Worm (Caenorhabditis elegans) whole organism, late embryonic: ENCODE results near the gene Y59E1A.4.

Experiments
- C08G9.2 ChIP-seq: sonication (generic microtip); optimal IDR thresholded peaks from 2 replicates; lab custom pipeline; 2016; ENCODE audit warnings: mild to moderate bottlenecking, missing genetic modification characterization, moderate library complexity, missing compliant biosample characterization
- K02D7.2 ChIP-seq: sonication (generic microtip); optimal IDR thresholded peaks from 2 replicates; lab custom pipeline; 2017; ENCODE audit warnings: mild to moderate bottlenecking, missing genetic modification characterization, missing compliant biosample characterization
- K09A11.1 ChIP-seq: sonication (generic microtip); optimal IDR thresholded peaks from 2 replicates; lab custom pipeline; 2017; ENCODE audit warnings: antibody characterized with exemption, mild to moderate bottlenecking, missing genetic modification characterization, missing compliant biosample characterization; ENCODE audit not compliant: insufficient read depth
- T23F11.4 ChIP-seq: fragments of 200-800 bp; sonication (Bioruptor generic); optimal IDR thresholded peaks from 2 replicates; lab custom pipeline; 2018; ENCODE audit warnings: mild to moderate bottlenecking, missing genetic modification characterization, missing compliant biosample characterization
- ahr-1 ChIP-seq: sonication (generic microtip); optimal IDR thresholded peaks from 2 replicates; lab custom pipeline; 2016; ENCODE audit warnings: missing genetic modification characterization, missing compliant biosample characterization
- ceh-14 ChIP-seq: sonication (generic microtip); optimal IDR thresholded peaks from 2 replicates; lab custom pipeline; 2016; ENCODE audit warnings: missing genotype, missing genetic modification characterization, missing compliant biosample characterization
- ceh-18 ChIP-seq: sonication (generic microtip); optimal IDR thresholded peaks from 2 replicates; lab custom pipeline; 2016; ENCODE audit warnings: missing genetic modification characterization, missing compliant biosample characterization
- ceh-19 ChIP-seq: fragments of 200-800 bp; sonication (Bioruptor generic); optimal IDR thresholded peaks from 2 replicates; lab custom pipeline; 2018; ENCODE audit warnings: mild to moderate bottlenecking, missing genetic modification characterization, missing compliant biosample characterization
- ceh-2 ChIP-seq: sonication (generic microtip); optimal IDR thresholded peaks from 2 replicates; lab custom pipeline; 2016; ENCODE audit warnings: missing genotype, missing genetic modification characterization, missing compliant biosample characterization
- ceh-22 ChIP-seq: sonication (generic microtip); optimal IDR thresholded peaks from 2 replicates; lab custom pipeline; 2017; ENCODE audit warnings: missing biosample characterization, missing genetic modification characterization
- ceh-24 ChIP-seq: sonication (generic microtip); optimal IDR thresholded peaks from 2 replicates; lab custom pipeline; 2016; ENCODE audit warnings: mild to moderate bottlenecking, missing genetic modification characterization, missing compliant biosample characterization
- ceh-30 ChIP-seq: fragments of 150-350 bp; optimal IDR thresholded peaks from 2 replicates; lab custom pipeline; 2014; ENCODE audit warnings: missing biosample characterization, missing genetic modification characterization
- ceh-34 ChIP-seq: sonication (generic microtip); optimal IDR thresholded peaks from 2 replicates; lab custom pipeline; 2016; ENCODE audit warnings: mild to moderate bottlenecking, missing genetic modification characterization, missing compliant biosample characterization
- ceh-45 ChIP-seq: fragments of 200-800 bp; sonication (Bioruptor generic); IDR thresholded peaks from 2 replicates; pipeline ENCODE4 v1.3.6; 2022; ENCODE audit warnings: missing genetic modification reagents, missing genetic modification characterization, missing compliant biosample characterization
- che-1 ChIP-seq: sonication (generic microtip); optimal IDR thresholded peaks from 2 replicates; lab custom pipeline; 2016; ENCODE audit warnings: mild to moderate bottlenecking, missing genetic modification characterization, missing compliant biosample characterization
- dmd-4 ChIP-seq: sonication (generic microtip); optimal IDR thresholded peaks from 2 replicates; lab custom pipeline; 2016; ENCODE audit warnings: borderline replicate concordance, missing genetic modification characterization, missing compliant biosample characterization
- elt-2 ChIP-seq: sonication (generic microtip); optimal IDR thresholded peaks from 2 replicates; lab custom pipeline; 2016; ENCODE audit warnings: missing genetic modification reagents, missing genetic modification characterization, missing compliant biosample characterization
- fax-1 ChIP-seq: sonication (generic microtip); optimal IDR thresholded peaks from 2 replicates; lab custom pipeline; 2016; ENCODE audit warnings: missing genotype, missing genetic modification characterization, missing compliant biosample characterization
- fkh-10 ChIP-seq: fragments of 150-350 bp; optimal IDR thresholded peaks from 2 replicates; lab custom pipeline; 2014; ENCODE audit warnings: missing biosample characterization, missing genetic modification reagents, missing genetic modification characterization
- gmeb-2 ChIP-seq: sonication (generic microtip); optimal IDR thresholded peaks from 2 replicates; lab custom pipeline; 2016; ENCODE audit warnings: missing genetic modification characterization, inconsistent platforms, missing compliant biosample characterization
- hlh-15 ChIP-seq: sonication (generic microtip); optimal IDR thresholded peaks from 2 replicates; lab custom pipeline; 2016; ENCODE audit warnings: missing genetic modification characterization, missing compliant biosample characterization
- hlh-6 ChIP-seq: sonication (generic microtip); optimal IDR thresholded peaks from 2 replicates; lab custom pipeline; 2016; ENCODE audit warnings: missing genotype, missing genetic modification characterization, missing compliant biosample characterization
- lim-6 ChIP-seq: sonication (generic microtip); optimal IDR thresholded peaks from 2 replicates; lab custom pipeline; 2016; ENCODE audit warnings: missing genetic modification characterization, missing compliant biosample characterization
- lin-11 ChIP-seq: fragments of 200-800 bp; sonication (Bioruptor generic); optimal IDR thresholded peaks from 2 replicates; lab custom pipeline; 2018; ENCODE audit warnings: mild to moderate bottlenecking, missing genetic modification characterization, missing compliant biosample characterization
- madf-2 ChIP-seq: sonication (generic microtip); optimal IDR thresholded peaks from 2 replicates; lab custom pipeline; 2017; ENCODE audit warnings: missing genetic modification characterization, missing compliant biosample characterization
- mec-3 ChIP-seq: sonication (generic microtip); optimal IDR thresholded peaks from 2 replicates; lab custom pipeline; 2016; ENCODE audit warnings: borderline replicate concordance, missing genetic modification characterization, missing compliant biosample characterization
- nfya-1 ChIP-seq: sonication (generic microtip); optimal IDR thresholded peaks from 2 replicates; lab custom pipeline; 2017; ENCODE audit warnings: missing genetic modification characterization, mild to moderate bottlenecking, missing compliant biosample characterization, antibody characterized with exemption, moderate library complexity
- nhr-11 ChIP-seq: fragments of 150-350 bp; optimal IDR thresholded peaks from 2 replicates; lab custom pipeline; 2014; ENCODE audit warnings: missing biosample characterization, missing genetic modification characterization
- nhr-232 ChIP-seq: sonication (generic microtip); optimal IDR thresholded peaks from 2 replicates; lab custom pipeline; 2016; ENCODE audit warnings: missing genetic modification characterization, missing compliant biosample characterization
- npax-4 ChIP-seq: sonication (generic microtip); optimal IDR thresholded peaks from 2 replicates; lab custom pipeline; 2016; ENCODE audit warnings: missing genetic modification characterization, missing compliant biosample characterization
- pax-1 ChIP-seq: fragments of 150-350 bp; optimal IDR thresholded peaks from 2 replicates; lab custom pipeline; 2014; ENCODE audit warnings: missing biosample characterization, missing genetic modification characterization
- pha-2 ChIP-seq: sonication (generic microtip); optimal IDR thresholded peaks from 2 replicates; lab custom pipeline; 2017; ENCODE audit warnings: mild to moderate bottlenecking, missing genetic modification characterization, missing compliant biosample characterization
- pqm-1 ChIP-seq: sonication (generic microtip); optimal IDR thresholded peaks from 2 replicates; lab custom pipeline; 2016; ENCODE audit warnings: missing genetic modification characterization, missing compliant biosample characterization
- pros-1 ChIP-seq: fragments of 150-350 bp; optimal IDR thresholded peaks from 2 replicates; lab custom pipeline; 2014; ENCODE audit warnings: missing biosample characterization, missing genetic modification reagents, missing genetic modification characterization
- sdc-2 ChIP-seq: sonication (generic microtip); optimal IDR thresholded peaks from 2 replicates; lab custom pipeline; 2016; ENCODE audit warnings: missing genotype, missing genetic modification characterization, missing compliant biosample characterization
- sox-2 ChIP-seq: fragments of 200-800 bp; sonication (Bioruptor generic); IDR thresholded peaks from 2 replicates; pipeline ENCODE4 v1.3.6; 2022; ENCODE audit warnings: missing genetic modification reagents, missing genetic modification characterization, missing compliant biosample characterization
- syd-9 ChIP-seq: sonication (generic microtip); optimal IDR thresholded peaks from 2 replicates; lab custom pipeline; 2016; ENCODE audit warnings: mild to moderate bottlenecking, missing genetic modification characterization, moderate library complexity, missing compliant biosample characterization
- tbx-2 ChIP-seq: sonication (generic microtip); optimal IDR thresholded peaks from 2 replicates; lab custom pipeline; 2016; ENCODE audit warnings: missing genetic modification characterization, missing compliant biosample characterization
- unc-3 ChIP-seq, 2 experiments: fragments of 200-800 bp in 1 of 2; sonication (Bioruptor generic) in 1 of 2; sonication (generic microtip) in 1 of 2; conservative IDR thresholded peaks in 1 of 2; optimal IDR thresholded peaks in 1 of 2; 2 replicates each; pipeline versions ENCODE4 v1.3.6 to Lab custom; 2016 to 2022; ENCODE audit warnings: missing compliant biosample characterization in 2 of 2, missing genetic modification characterization in 2 of 2, missing genetic modification reagents in 1 of 2
- zip-5 ChIP-seq: sonication (generic microtip); optimal IDR thresholded peaks from 2 replicates; lab custom pipeline; 2016; ENCODE audit warnings: missing genetic modification characterization, missing compliant biosample characterization

The Y59E1A.4 gene

ce11 chrX:1972766-1973165, 33.0 kb upstream of the Y59E1A.4 start:
- TF ChIP-seq ceh-22 (tag; lab: Kevin White, UChicago) (no peak), ceh-34 (tag; lab: Kevin White, UChicago) (no peak), nfya-1 (tag; lab: Kevin White, UChicago) (no peak), nhr-232 (tag; lab: Kevin White, UChicago) (no peak), hlh-15 (tag; lab: Kevin White, UChicago) (no peak), syd-9 (tag; lab: Kevin White, UChicago) (no peak), lin-11 (tag; lab: Kevin White, UChicago) (no peak), ahr-1 (tag; lab: Kevin White, UChicago) (no peak), pros-1 (tag; lab: Kevin White, UChicago) (no peak), nhr-11 (no peak), lim-6 (tag; lab: Kevin White, UChicago) (no peak), ceh-14 (tag; lab: Kevin White, UChicago) (no peak), pqm-1 (no peak), ceh-2 (tag; lab: Kevin White, UChicago) (no peak), pax-1 (tag; lab: Kevin White, UChicago) (no peak), K09A11.1 (tag; lab: Kevin White, UChicago) (no peak)

DNA sequence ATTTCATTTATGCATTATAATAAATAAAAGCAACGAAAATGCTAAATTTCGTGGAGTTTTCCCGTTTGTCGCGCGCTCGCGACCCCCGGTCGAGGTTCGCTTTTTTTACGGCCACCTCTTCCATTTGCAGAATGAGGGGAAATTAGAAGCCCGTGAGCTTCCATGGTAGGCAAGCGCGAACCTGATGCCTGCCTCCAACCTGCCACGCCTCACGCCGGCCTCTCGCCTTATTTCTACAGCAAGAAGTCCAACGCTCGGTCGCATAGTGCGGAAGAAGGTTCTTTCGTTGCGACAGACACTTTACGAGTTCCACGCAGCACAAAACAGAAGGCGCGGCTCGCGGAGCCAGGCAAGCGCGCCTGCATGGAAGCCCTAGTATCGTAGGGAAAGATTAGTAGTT, 31.9 kb upstream of the Y59E1A.4 start:
- no peak for TF ChIP-seq pqm-1
- TF ChIP-seq sox-2 (GFP tag; lab: Robert Waterston, UW) = no peak
- no peak for TF ChIP-seq elt-2
- no peak for TF ChIP-seq T23F11.4 (GFP tag; lab: Kevin White, UChicago)
- no peak for TF ChIP-seq C08G9.2
- TF ChIP-seq ceh-2 (tag; lab: Kevin White, UChicago) = no peak
- no peak for TF ChIP-seq che-1 (tag; lab: Kevin White, UChicago)
- no peak for TF ChIP-seq madf-2
- TF ChIP-seq unc-3 (GFP tag; conservative IDR thresholded peaks at IDR 0.05; lab: Robert Waterston, UW) = no peak
- no peak for TF ChIP-seq unc-3 (tag; optimal IDR thresholded peaks at IDR 0.05; lab: Kevin White, UChicago)

DNA sequence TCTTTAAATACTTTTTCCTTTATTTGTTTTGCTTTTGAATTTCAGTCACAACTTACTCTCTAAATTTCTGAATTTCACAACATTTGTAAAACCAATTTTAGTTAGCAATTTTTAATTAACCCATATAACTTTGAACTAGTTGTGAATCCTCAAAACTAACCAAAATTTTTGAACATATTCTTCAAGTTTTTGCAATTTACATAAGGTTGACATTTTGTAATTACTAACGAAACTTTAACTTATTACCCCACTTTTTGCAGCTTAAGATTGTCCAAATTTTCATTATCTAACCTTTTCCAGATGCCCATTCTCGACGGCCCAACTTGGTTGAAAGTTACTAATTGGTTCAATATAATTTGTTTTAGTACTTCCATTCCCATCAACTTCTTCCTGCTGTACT, 29.8 kb upstream of the Y59E1A.4 start, which contains the start of gene str-79:
Gene str-79 (plus strand): TSS at position 301 of the 400 bp plus-strand sequence.
- TF ChIP-seq ceh-30 (tag; lab: Kevin White, UChicago) (no peak), ceh-45 (GFP tag; lab: Robert Waterston, UW) (no peak), pros-1 (tag; lab: Kevin White, UChicago) (no peak), pha-2 (tag; lab: Kevin White, UChicago) (no peak), mec-3 (tag; lab: Kevin White, UChicago) (no peak)

- no peak for TF ChIP-seq pros-1 (tag; lab: Kevin White, UChicago)
- TF ChIP-seq nfya-1 (tag; lab: Kevin White, UChicago) = peak; percentile 30
- TF ChIP-seq sdc-2 (tag; lab: Kevin White, UChicago) = peak; percentile 77
- TF ChIP-seq, all 69 proteins: peak for 2
These were observed 25.0 kb upstream of the Y59E1A.4 start for ce11 chrX:1964828-1965227.

ce11 chrX:1964411-1964810, 24.6 kb upstream of the Y59E1A.4 start:
- no peak for TF ChIP-seq zip-5
- TF ChIP-seq ceh-19 (GFP tag; lab: Kevin White, UChicago) = no peak
- TF ChIP-seq madf-2 = no peak
- TF ChIP-seq K02D7.2 (tag; lab: Kevin White, UChicago) = no peak
- no peak for TF ChIP-seq hlh-6 (tag; lab: Kevin White, UChicago)
- no peak for TF ChIP-seq ceh-45 (GFP tag; lab: Robert Waterston, UW)
- TF ChIP-seq sox-2 (GFP tag; lab: Robert Waterston, UW) = no peak
- TF ChIP-seq dmd-4 = no peak
- no peak for TF ChIP-seq ceh-24 (tag; lab: Kevin White, UChicago)
- no peak for TF ChIP-seq lim-6 (tag; lab: Kevin White, UChicago)
- no peak for TF ChIP-seq gmeb-2
- no peak for TF ChIP-seq npax-4
- no peak for TF ChIP-seq sdc-2 (tag; lab: Kevin White, UChicago)
- TF ChIP-seq elt-2 = no peak
- no peak for TF ChIP-seq syd-9 (tag; lab: Kevin White, UChicago)
- TF ChIP-seq fkh-10 (GFP tag; lab: Kevin White, UChicago) = no peak
- no peak for TF ChIP-seq tbx-2 (tag; lab: Kevin White, UChicago)
- no peak for TF ChIP-seq ceh-18 (tag; lab: Kevin White, UChicago)
- TF ChIP-seq fax-1 = no peak
